Worm (Caenorhabditis elegans) whole organism, L1 larva: ENCODE measurements around the gene R02D5.24.

Source experiments
- C04F5.9 ChIP-seq: sonication (generic microtip); optimal IDR thresholded peaks from 2 replicates; lab custom pipeline; 2016; ENCODE audit warnings: missing genetic modification characterization, missing compliant biosample characterization
- C16A3.4 ChIP-seq: fragments of 150-350 bp; optimal IDR thresholded peaks from 2 replicates; lab custom pipeline; 2014; ENCODE audit warnings: missing biosample characterization, missing genetic modification characterization
- C34B4.2 ChIP-seq: sonication (generic microtip); optimal IDR thresholded peaks from 2 replicates; lab custom pipeline; 2017; ENCODE audit warnings: mild to moderate bottlenecking, missing genetic modification characterization, missing compliant biosample characterization
- Y116A8C.19 ChIP-seq: sonication (generic microtip); optimal IDR thresholded peaks from 2 replicates; lab custom pipeline; 2016; ENCODE audit warnings: missing compliant biosample characterization, missing genetic modification characterization, borderline replicate concordance
- aha-1 ChIP-seq: fragments of 150-350 bp; optimal IDR thresholded peaks from 2 replicates; lab custom pipeline; 2014; ENCODE audit warnings: missing biosample characterization, missing genetic modification characterization
- alr-1 ChIP-seq: fragments of 200-800 bp; sonication (Bioruptor generic); optimal IDR thresholded peaks from 2 replicates; lab custom pipeline; 2018; ENCODE audit warnings: borderline replicate concordance, mild to moderate bottlenecking, missing genetic modification characterization, missing compliant biosample characterization
- aly-2 ChIP-seq: fragments of 150-350 bp; optimal IDR thresholded peaks from 2 replicates; lab custom pipeline; 2014; ENCODE audit warnings: missing biosample characterization, missing genetic modification characterization
- blmp-1 ChIP-seq: fragments of 150-350 bp; optimal IDR thresholded peaks from 2 replicates; lab custom pipeline; 2014; ENCODE audit warnings: missing biosample characterization, missing genetic modification characterization
- ceh-63 ChIP-seq: fragments of 200-800 bp; sonication (Bioruptor generic); optimal IDR thresholded peaks from 2 replicates; lab custom pipeline; 2018; ENCODE audit warnings: mild to moderate bottlenecking, missing genetic modification characterization, missing compliant biosample characterization
- ceh-8 ChIP-seq: fragments of 200-800 bp; sonication (Bioruptor generic); optimal IDR thresholded peaks from 2 replicates; lab custom pipeline; 2018; ENCODE audit warnings: mild to moderate bottlenecking, missing genetic modification characterization, moderate library complexity, missing compliant biosample characterization
- ces-1 ChIP-seq: fragments of 150-350 bp; optimal IDR thresholded peaks from 2 replicates; lab custom pipeline; 2014; ENCODE audit warnings: missing biosample characterization, missing genetic modification reagents, missing genetic modification characterization
- dsc-1 ChIP-seq: sonication (generic microtip); optimal IDR thresholded peaks from 2 replicates; lab custom pipeline; 2016; ENCODE audit warnings: mild to moderate bottlenecking, missing genetic modification characterization, missing compliant biosample characterization
- efl-1 ChIP-seq, 4 experiments: fragments of 150-350 bp; optimal IDR thresholded peaks in 3 of 4; peaks in 1 of 4; 1 replicate in 1 of 4; 2 replicates in 3 of 4; lab custom pipeline; 2014; ENCODE audit warnings: missing biosample characterization in 2 of 4, missing genetic modification characterization in 2 of 4, missing genetic modification reagents in 2 of 4
- elt-3 ChIP-seq, 6 experiments: fragments of 150-350 bp in 1 of 6; sonication (generic microtip); optimal IDR thresholded peaks; 2 replicates each; lab custom pipeline; 2017 to 2018; ENCODE audit warnings: missing biosample characterization in 6 of 6, missing genetic modification characterization in 6 of 6, inconsistent platforms in 1 of 6
- fkh-4 ChIP-seq: sonication (generic microtip); optimal IDR thresholded peaks from 2 replicates; lab custom pipeline; 2016; ENCODE audit warnings: missing compliant biosample characterization, missing genetic modification characterization, borderline replicate concordance
- grh-1 ChIP-seq: fragments of 200-800 bp; sonication (Bioruptor generic); IDR thresholded peaks from 2 replicates; pipeline ENCODE4 v1.3.6; 2022; ENCODE audit warnings: missing genetic modification reagents, missing genetic modification characterization, missing compliant biosample characterization
- hlh-17 ChIP-seq: fragments of 200-800 bp; sonication (Bioruptor generic); optimal IDR thresholded peaks from 2 replicates; lab custom pipeline; 2018; ENCODE audit warnings: missing genetic modification characterization, mild to moderate bottlenecking, missing compliant biosample characterization, moderate library complexity, borderline replicate concordance
- irx-1 ChIP-seq: sonication (generic microtip); optimal IDR thresholded peaks from 2 replicates; lab custom pipeline; 2016; ENCODE audit warnings: missing genetic modification characterization, missing compliant biosample characterization
- lin-14 ChIP-seq: fragments of 200-800 bp; sonication (Bioruptor generic); optimal IDR thresholded peaks from 2 replicates; lab custom pipeline; 2018; ENCODE audit warnings: mild to moderate bottlenecking, missing genetic modification characterization, moderate library complexity, missing compliant biosample characterization
- lin-15B ChIP-seq: fragments of 150-350 bp; sonication (generic microtip); optimal IDR thresholded peaks from 3 replicates; lab custom pipeline; 2014; ENCODE audit warnings: missing biosample characterization, missing genetic modification characterization
- lin-35 ChIP-seq, 2 experiments: fragments of 150-350 bp; optimal IDR thresholded peaks; 2 replicates each; lab custom pipeline; 2014; ENCODE audit warnings: missing biosample characterization in 2 of 2, missing genetic modification characterization in 2 of 2, missing genetic modification reagents in 2 of 2
- lin-39 ChIP-seq: fragments of 150-350 bp; optimal IDR thresholded peaks from 2 replicates; lab custom pipeline; 2014; ENCODE audit warnings: missing biosample characterization, missing genetic modification reagents, missing genetic modification characterization
- lir-3 ChIP-seq: sonication (generic microtip); optimal IDR thresholded peaks from 2 replicates; lab custom pipeline; 2016; ENCODE audit warnings: mild to moderate bottlenecking, missing genetic modification characterization, moderate library complexity, missing compliant biosample characterization; ENCODE audit not compliant: poor library complexity
- lsy-2 ChIP-seq, 2 experiments: fragments of 150-350 bp; optimal IDR thresholded peaks; 2 replicates each; lab custom pipeline; 2014; ENCODE audit warnings: missing biosample characterization in 2 of 2, missing genetic modification characterization in 2 of 2
- mep-1 ChIP-seq: fragments of 150-350 bp; optimal IDR thresholded peaks from 2 replicates; lab custom pipeline; 2014; ENCODE audit warnings: missing biosample characterization, missing genetic modification characterization
- nhr-11 ChIP-seq: fragments of 150-350 bp; optimal IDR thresholded peaks from 2 replicates; lab custom pipeline; 2014; ENCODE audit warnings: missing biosample characterization, missing genetic modification characterization
- nhr-19 ChIP-seq: fragments of 200-800 bp; sonication (Bioruptor generic); conservative IDR thresholded peaks from 2 replicates; pipeline ENCODE4 v1.3.6; 2022; ENCODE audit warnings: missing genetic modification characterization, missing compliant biosample characterization
- nhr-20 ChIP-seq: sonication (generic microtip); optimal IDR thresholded peaks from 2 replicates; lab custom pipeline; 2016; ENCODE audit warnings: mild to moderate bottlenecking, missing genetic modification characterization, missing compliant biosample characterization
- nhr-237 ChIP-seq: fragments of 150-350 bp; optimal IDR thresholded peaks from 2 replicates; lab custom pipeline; 2014; ENCODE audit warnings: missing biosample characterization, missing genetic modification characterization
- nhr-47 ChIP-seq: sonication (generic microtip); optimal IDR thresholded peaks from 2 replicates; lab custom pipeline; 2016; ENCODE audit warnings: mild to moderate bottlenecking, missing genetic modification characterization, moderate library complexity, missing compliant biosample characterization
- nhr-77 ChIP-seq: fragments of 150-350 bp; optimal IDR thresholded peaks from 2 replicates; lab custom pipeline; 2014; ENCODE audit warnings: missing biosample characterization, missing genetic modification characterization
- nhr-84 ChIP-seq: sonication (generic microtip); optimal IDR thresholded peaks from 2 replicates; lab custom pipeline; 2017; ENCODE audit warnings: missing biosample characterization, missing genetic modification characterization
- nhr-85 ChIP-seq: sonication (generic microtip); peaks from one replicate; lab custom pipeline; 2016; ENCODE audit warnings: missing genetic modification characterization, inconsistent platforms, missing compliant biosample characterization
- pag-3 ChIP-seq: sonication (generic microtip); optimal IDR thresholded peaks from 2 replicates; lab custom pipeline; 2017; ENCODE audit warnings: missing genetic modification characterization, mild to moderate bottlenecking, missing compliant biosample characterization, antibody characterized with exemption, borderline replicate concordance; ENCODE audit not compliant: insufficient read depth
- skn-1 ChIP-seq: fragments of 150-350 bp; optimal IDR thresholded peaks from 2 replicates; lab custom pipeline; 2014; ENCODE audit warnings: missing biosample characterization, missing genetic modification characterization
- snu-23 ChIP-seq: sonication (generic microtip); optimal IDR thresholded peaks from 2 replicates; lab custom pipeline; 2016; ENCODE audit warnings: missing genetic modification characterization, missing compliant biosample characterization
- sptf-1 ChIP-seq: fragments of 150-350 bp; optimal IDR thresholded peaks from 2 replicates; lab custom pipeline; 2014; ENCODE audit warnings: missing biosample characterization, missing genetic modification characterization
- sup-37 ChIP-seq: fragments of 200-800 bp; sonication (Bioruptor generic); optimal IDR thresholded peaks from 2 replicates; lab custom pipeline; 2018; ENCODE audit warnings: mild to moderate bottlenecking, missing genetic modification characterization, missing compliant biosample characterization
- tlp-1 ChIP-seq: fragments of 150-350 bp; optimal IDR thresholded peaks from 2 replicates; lab custom pipeline; 2014; ENCODE audit warnings: missing biosample characterization, missing genetic modification characterization
- unc-130 ChIP-seq: fragments of 150-350 bp; optimal IDR thresholded peaks from 2 replicates; lab custom pipeline; 2017; ENCODE audit warnings: missing biosample characterization, missing genetic modification characterization, inconsistent platforms
- unc-98 ChIP-seq: fragments of 200-800 bp; sonication (Bioruptor generic); IDR thresholded peaks from 2 replicates; pipeline ENCODE4 v1.3.6; 2022; ENCODE audit warnings: missing genetic modification characterization, missing compliant biosample characterization
- ztf-11 ChIP-seq, 2 experiments: sonication (generic microtip); optimal IDR thresholded peaks; 2 replicates each; lab custom pipeline; 2016 to 2017; ENCODE audit warnings: missing genetic modification characterization in 2 of 2, missing biosample characterization in 1 of 2, missing compliant biosample characterization in 1 of 2

The R02D5.24 gene

ce11 chrV:14499074-14499864, 1.9 kb upstream of the R02D5.24 start:
- TF ChIP-seq sptf-1 (tag; lab: Kevin White, UChicago) (no peak), snu-23 (GFP tag; lab: Kevin White, UChicago) (peak; percentile 17), dsc-1 (tag; lab: Kevin White, UChicago) (no peak), hlh-17 (GFP tag; lab: Kevin White, UChicago) (no peak), nhr-85 (tag; lab: Kevin White, UChicago) (peak; percentile 83), ces-1 (GFP tag; lab: Kevin White, UChicago) (no peak), lin-35 (GFP tag; optimal IDR thresholded peaks at IDR 0.05; lab: Kevin White, UChicago) (peak in 1 of 2 experiments; percentile 46), lir-3 (tag; lab: Kevin White, UChicago) (no peak), alr-1 (tag; lab: Kevin White, UChicago) (no peak), irx-1 (tag; lab: Kevin White, UChicago) (no peak), pag-3 (tag; lab: Kevin White, UChicago) (no peak), ceh-8 (no peak), unc-130 (tag; lab: Kevin White, UChicago) (no peak), nhr-77 (tag; lab: Kevin White, UChicago) (no peak), nhr-84 (tag; lab: Kevin White, UChicago) (no peak), nhr-20 (tag; lab: Kevin White, UChicago) (peak; percentile 39), C04F5.9 (tag; lab: Kevin White, UChicago) (no peak), lin-15B (tag; lab: Kevin White, UChicago) (no peak), lin-39 (no peak), nhr-237 (tag; lab: Kevin White, UChicago) (no peak), nhr-11 (no peak), ztf-11 (tag; optimal IDR thresholded peaks at IDR 0.05; lab: Kevin White, UChicago) (no peak), ceh-63 (no peak), aly-2 (no peak), fkh-4 (tag; lab: Kevin White, UChicago) (no peak), tlp-1 (no peak), C34B4.2 (tag; lab: Kevin White, UChicago) (no peak), sup-37 (GFP tag; lab: Kevin White, UChicago) (no peak), nhr-47 (no peak), grh-1 (GFP tag; lab: Robert Waterston, UW) (no peak), blmp-1 (tag; lab: Kevin White, UChicago) (peak; percentile 44), lsy-2 (tag; optimal IDR thresholded peaks at IDR 0.05; lab: Kevin White, UChicago) (peak in 1 of 2 experiments; percentile 22), C16A3.4 (tag; lab: Kevin White, UChicago) (no peak), skn-1 (peak; percentile 42), efl-1 (optimal IDR thresholded peaks at IDR 0.05; lab: Kevin White, UChicago) (no peak), efl-1 (GFP tag; optimal IDR thresholded peaks at IDR 0.05 in 1 of 2; lab: Kevin White, UChicago) (peak in 1 of 2 experiments; percentile 91), elt-3 (tag; optimal IDR thresholded peaks at IDR 0.05; lab: Kevin White, UChicago) (peak in 2 of 6 experiments; percentile 47 to 65), mep-1 (tag; lab: Kevin White, UChicago) (peak; percentile 45), Y116A8C.19 (tag; lab: Kevin White, UChicago) (no peak), lin-14 (GFP tag; lab: Kevin White, UChicago) (peak; percentile 59), aha-1 (no peak), nhr-19 (GFP tag; lab: Robert Waterston, UW) (no peak; the same call in 1 of the 2 replicates), unc-98 (GFP tag; lab: Robert Waterston, UW) (no peak)
- TF ChIP-seq, all 84 proteins: peak for 11
